Worm (Caenorhabditis elegans): ENCODE measurements around the gene M88.3.
A peak's percentile ranks its signal among the peaks of the same experiment; 100 is the strongest.

M88.3 gene

ce11 chrIII:4553316-4553715 lies 8.5 kb upstream of the M88.3 start, which contains the start of gene imph-1:
TSS of gene imph-1 (plus strand) at chrIII:4553616.
- TF ChIP-seq dao-5 (tag; optimal IDR thresholded peaks at IDR 0.05): no peak
- TF ChIP-seq W03F9.2 (tag; optimal IDR thresholded peaks at IDR 0.05): no peak
- TF ChIP-seq him-1 (tag; optimal IDR thresholded peaks at IDR 0.05): no peak

ce11 chrIII:4552872-4553271 lies 8.0 kb upstream of the M88.3 start:
- TF ChIP-seq him-1 (tag; optimal IDR thresholded peaks at IDR 0.05) (no peak), W03F9.2 (tag; optimal IDR thresholded peaks at IDR 0.05) (no peak), dao-5 (tag; optimal IDR thresholded peaks at IDR 0.05) (no peak)

- TF ChIP-seq W03F9.2 (tag; optimal IDR thresholded peaks at IDR 0.05) (peak; percentile 20), him-1 (tag; optimal IDR thresholded peaks at IDR 0.05) (peak; percentile 32), dao-5 (tag; optimal IDR thresholded peaks at IDR 0.05) (no peak)
Observed at ce11 chrIII:4551963-4552362, 7.1 kb upstream of the M88.3 start.

ce11 chrIII:4548739-4549138 lies 3.9 kb upstream of the M88.3 start, which contains the start of gene M88.4:
TSS of gene M88.4 (plus strand) at chrIII:4549039.
- no peak for TF ChIP-seq dao-5 (tag; optimal IDR thresholded peaks at IDR 0.05)
- TF ChIP-seq W03F9.2 (tag; optimal IDR thresholded peaks at IDR 0.05): no peak
- TF ChIP-seq him-1 (tag; optimal IDR thresholded peaks at IDR 0.05): no peak

- TF ChIP-seq him-1 (tag; optimal IDR thresholded peaks at IDR 0.05) (no peak), W03F9.2 (tag; optimal IDR thresholded peaks at IDR 0.05) (no peak), dao-5 (tag; optimal IDR thresholded peaks at IDR 0.05) (no peak)
Observed at ce11 chrIII:4542362-4542931, 2.4 kb downstream of the M88.3 start, which contains the start of the genes mrps-34 and cisd-3.1. TSS of gene mrps-34 (minus strand) at chrIII:4542452. TSS of gene cisd-3.1 (plus strand) at chrIII:4542881.

ce11 chrIII:4540604-4541003 lies 4.3 kb downstream of the M88.3 start, which contains the start of gene ugt-62:
TSS of gene ugt-62 (minus strand) at chrIII:4540623.
- TF ChIP-seq him-1 (tag; optimal IDR thresholded peaks at IDR 0.05) (no peak), W03F9.2 (tag; optimal IDR thresholded peaks at IDR 0.05) (no peak), dao-5 (tag; optimal IDR thresholded peaks at IDR 0.05) (no peak)

- TF ChIP-seq him-1 (tag; optimal IDR thresholded peaks at IDR 0.05): no peak
- no peak for TF ChIP-seq W03F9.2 (tag; optimal IDR thresholded peaks at IDR 0.05)
- TF ChIP-seq dao-5 (tag; optimal IDR thresholded peaks at IDR 0.05): no peak
Observed at ce11 chrIII:4530968-4531367, 13.9 kb downstream of the M88.3 start.

- TF ChIP-seq dao-5 (tag; optimal IDR thresholded peaks at IDR 0.05) (no peak), him-1 (tag; optimal IDR thresholded peaks at IDR 0.05) (no peak), W03F9.2 (tag; optimal IDR thresholded peaks at IDR 0.05) (no peak)
Observed at ce11 chrIII:4525998-4526397, 18.9 kb downstream of the M88.3 start.

ce11 chrIII:4524071-4524470 lies 20.8 kb downstream of the M88.3 start:
- TF ChIP-seq him-1 (tag; optimal IDR thresholded peaks at IDR 0.05): no peak
- TF ChIP-seq dao-5 (tag; optimal IDR thresholded peaks at IDR 0.05): no peak
- TF ChIP-seq W03F9.2 (tag; optimal IDR thresholded peaks at IDR 0.05): no peak

- TF ChIP-seq him-1 (tag; optimal IDR thresholded peaks at IDR 0.05): no peak
- no peak for TF ChIP-seq W03F9.2 (tag; optimal IDR thresholded peaks at IDR 0.05)
- TF ChIP-seq dao-5 (tag; optimal IDR thresholded peaks at IDR 0.05): no peak
Observed at ce11 chrIII:4523411-4523810, 21.4 kb downstream of the M88.3 start.

- TF ChIP-seq him-1 (tag; optimal IDR thresholded peaks at IDR 0.05) (no peak), dao-5 (tag; optimal IDR thresholded peaks at IDR 0.05) (no peak), W03F9.2 (tag; optimal IDR thresholded peaks at IDR 0.05) (no peak)
Observed at ce11 chrIII:4520057-4520456, 24.8 kb downstream of the M88.3 start, which contains the start of gene cdh-4. TSS of gene cdh-4 (plus strand) at chrIII:4520357.

- TF ChIP-seq dao-5 (tag; optimal IDR thresholded peaks at IDR 0.05) (no peak), him-1 (tag; optimal IDR thresholded peaks at IDR 0.05) (no peak), W03F9.2 (tag; optimal IDR thresholded peaks at IDR 0.05) (no peak)
Observed at ce11 chrIII:4519410-4519809, 25.4 kb downstream of the M88.3 start.

- TF ChIP-seq W03F9.2 (tag; optimal IDR thresholded peaks at IDR 0.05) (no peak), dao-5 (tag; optimal IDR thresholded peaks at IDR 0.05) (no peak), him-1 (tag; optimal IDR thresholded peaks at IDR 0.05) (no peak)
Observed at ce11 chrIII:4517781-4518180, 27.1 kb downstream of the M88.3 start.

ce11 chrIII:4515173-4515572 lies 29.7 kb downstream of the M88.3 start:
- TF ChIP-seq him-1 (tag; optimal IDR thresholded peaks at IDR 0.05) (no peak), W03F9.2 (tag; optimal IDR thresholded peaks at IDR 0.05) (no peak), dao-5 (tag; optimal IDR thresholded peaks at IDR 0.05) (no peak)

- no peak for TF ChIP-seq W03F9.2 (tag; optimal IDR thresholded peaks at IDR 0.05)
- peak; percentile 42 for TF ChIP-seq him-1 (tag; optimal IDR thresholded peaks at IDR 0.05)
Observed at ce11 chrIII:4513926-4514325, 30.9 kb downstream of the M88.3 start.

All from whole organism, L4/young adult.